Worm (Caenorhabditis elegans) whole organism, L3 larva: ENCODE results near the gene rei-1.

ENCODE experiments used
- R02D3.7 ChIP-seq: fragments of 150-350 bp; optimal IDR thresholded peaks from 2 replicates; lab custom pipeline; 2014; ENCODE audit warnings: missing biosample characterization, missing genetic modification characterization
- ZK546.5 ChIP-seq: sonication (generic microtip); optimal IDR thresholded peaks from 2 replicates; lab custom pipeline; 2017; ENCODE audit warnings: missing biosample characterization, missing genetic modification characterization
- aly-2 ChIP-seq: fragments of 150-350 bp; optimal IDR thresholded peaks from 2 replicates; lab custom pipeline; 2014; ENCODE audit warnings: missing biosample characterization, missing genetic modification characterization
- ama-1 ChIP-seq: fragments of 150-350 bp; optimal IDR thresholded peaks from 2 replicates; lab custom pipeline; 2018
- ceh-16 ChIP-seq: sonication (generic microtip); optimal IDR thresholded peaks from 2 replicates; lab custom pipeline; 2017; ENCODE audit warnings: missing biosample characterization, missing genetic modification characterization
- ceh-28 ChIP-seq: fragments of 150-350 bp; optimal IDR thresholded peaks from 2 replicates; lab custom pipeline; 2014; ENCODE audit warnings: missing biosample characterization, missing genetic modification reagents, missing genetic modification characterization
- ceh-82 ChIP-seq: fragments of 150-350 bp; optimal IDR thresholded peaks from 2 replicates; lab custom pipeline; 2014; ENCODE audit warnings: missing biosample characterization, missing genetic modification characterization
- ceh-9 ChIP-seq: sonication (generic microtip); optimal IDR thresholded peaks from 2 replicates; lab custom pipeline; 2018; ENCODE audit warnings: missing biosample characterization, missing genetic modification characterization
- daf-12 ChIP-seq: fragments of 150-350 bp; optimal IDR thresholded peaks from 2 replicates; lab custom pipeline; 2014; ENCODE audit warnings: missing biosample characterization, missing genetic modification reagents, missing genetic modification characterization
- egl-27 ChIP-seq: sonication (generic microtip); optimal IDR thresholded peaks from 4 replicates; lab custom pipeline; 2017; ENCODE audit warnings: missing biosample characterization, missing genetic modification reagents, missing genetic modification characterization
- egl-5 ChIP-seq: fragments of 150-350 bp; optimal IDR thresholded peaks from 2 replicates; lab custom pipeline; 2017; ENCODE audit warnings: missing biosample characterization, missing genetic modification reagents, missing genetic modification characterization, inconsistent platforms
- elt-2 ChIP-seq: sonication (generic microtip); optimal IDR thresholded peaks from 2 replicates; lab custom pipeline; 2016; ENCODE audit warnings: missing genetic modification reagents, mild to moderate bottlenecking, missing genetic modification characterization, missing compliant biosample characterization
- fkh-10 ChIP-seq: sonication (generic microtip); optimal IDR thresholded peaks from 2 replicates; lab custom pipeline; 2017; ENCODE audit warnings: missing biosample characterization, missing genetic modification reagents, missing genetic modification characterization
- fkh-2 ChIP-seq: fragments of 150-350 bp; optimal IDR thresholded peaks from 2 replicates; lab custom pipeline; 2014; ENCODE audit warnings: missing biosample characterization, missing genetic modification reagents, missing genetic modification characterization
- hmg-11 ChIP-seq: sonication (generic microtip); optimal IDR thresholded peaks from 2 replicates; lab custom pipeline; 2016; ENCODE audit warnings: missing genetic modification characterization, missing compliant biosample characterization
- jun-1 ChIP-seq: fragments of 150-350 bp; optimal IDR thresholded peaks from 2 replicates; lab custom pipeline; 2014; ENCODE audit warnings: missing biosample characterization, missing genetic modification reagents, missing genetic modification characterization
- lin-15B ChIP-seq: fragments of 150-350 bp; optimal IDR thresholded peaks from 2 replicates; lab custom pipeline; 2014; ENCODE audit warnings: missing biosample characterization, missing genetic modification characterization
- lin-39 ChIP-seq: fragments of 150-350 bp; optimal IDR thresholded peaks from 2 replicates; lab custom pipeline; 2018; ENCODE audit warnings: missing biosample characterization, missing genetic modification reagents, missing genetic modification characterization
- lsy-12 ChIP-seq: sonication (generic microtip); optimal IDR thresholded peaks from 2 replicates; lab custom pipeline; 2016; ENCODE audit warnings: mild to moderate bottlenecking, missing genetic modification characterization, missing compliant biosample characterization
- mml-1 ChIP-seq: fragments of 150-350 bp; sonication (generic microtip); optimal IDR thresholded peaks from 3 replicates; lab custom pipeline; 2014; ENCODE audit warnings: missing biosample characterization, missing genetic modification characterization
- nfya-1 ChIP-seq: sonication (generic microtip); optimal IDR thresholded peaks from 2 replicates; lab custom pipeline; 2017; ENCODE audit warnings: missing genetic modification characterization, mild to moderate bottlenecking, missing compliant biosample characterization, antibody characterized with exemption, moderate library complexity; ENCODE audit not compliant: insufficient read depth
- nhr-12 ChIP-seq: fragments of 150-350 bp; optimal IDR thresholded peaks from 2 replicates; lab custom pipeline; 2014; ENCODE audit warnings: missing biosample characterization, missing genetic modification characterization
- nhr-23 ChIP-seq: fragments of 150-350 bp; optimal IDR thresholded peaks from 2 replicates; lab custom pipeline; 2014; ENCODE audit warnings: missing biosample characterization, missing genetic modification reagents, missing genetic modification characterization
- nhr-237 ChIP-seq: fragments of 150-350 bp; optimal IDR thresholded peaks from 2 replicates; lab custom pipeline; 2014; ENCODE audit warnings: missing biosample characterization, missing genetic modification characterization
- nhr-25 ChIP-seq: sonication (generic microtip); optimal IDR thresholded peaks from 2 replicates; lab custom pipeline; 2017; ENCODE audit warnings: missing biosample characterization, missing genetic modification characterization
- nhr-28 ChIP-seq: fragments of 150-350 bp; optimal IDR thresholded peaks from 2 replicates; lab custom pipeline; 2014; ENCODE audit warnings: missing biosample characterization, missing genetic modification characterization
- nhr-43 ChIP-seq: sonication (generic microtip); optimal IDR thresholded peaks from 2 replicates; lab custom pipeline; 2016; ENCODE audit warnings: mild to moderate bottlenecking, missing genetic modification characterization, missing compliant biosample characterization; ENCODE audit not compliant: poor library complexity, severe bottlenecking
- nhr-67 ChIP-seq: fragments of 150-350 bp; optimal IDR thresholded peaks from 2 replicates; lab custom pipeline; 2014; ENCODE audit warnings: missing biosample characterization, missing genetic modification characterization
- nhr-76 ChIP-seq: fragments of 150-350 bp; sonication (generic microtip); optimal IDR thresholded peaks from 5 replicates; lab custom pipeline; 2014; ENCODE audit warnings: missing biosample characterization, missing genetic modification characterization
- nhr-77 ChIP-seq: fragments of 150-350 bp; optimal IDR thresholded peaks from 2 replicates; lab custom pipeline; 2014; ENCODE audit warnings: missing biosample characterization, missing genetic modification characterization
- pha-4 ChIP-seq: fragments of 150-350 bp; optimal IDR thresholded peaks from 2 replicates; lab custom pipeline; 2014; ENCODE audit warnings: missing biosample characterization, missing genetic modification reagents, missing genetic modification characterization
- sea-2 ChIP-seq: fragments of 150-350 bp; sonication (generic microtip); optimal IDR thresholded peaks from 4 replicates; lab custom pipeline; 2014; ENCODE audit warnings: missing biosample characterization, missing genetic modification reagents, missing genetic modification characterization
- skn-1 ChIP-seq: fragments of 150-350 bp; optimal IDR thresholded peaks from 2 replicates; lab custom pipeline; 2014; ENCODE audit warnings: missing biosample characterization, missing genetic modification characterization
- snpc-4 ChIP-seq: fragments of 150-350 bp; optimal IDR thresholded peaks from 2 replicates; lab custom pipeline; 2014; ENCODE audit warnings: missing biosample characterization, missing genetic modification characterization
- unc-39 ChIP-seq: sonication (generic microtip); optimal IDR thresholded peaks from 4 replicates; lab custom pipeline; 2017; ENCODE audit warnings: missing biosample characterization, missing genetic modification characterization
- unc-62 ChIP-seq: fragments of 150-350 bp; sonication (generic microtip); optimal IDR thresholded peaks from 4 replicates; lab custom pipeline; 2014; ENCODE audit warnings: missing biosample characterization, missing genetic modification reagents, missing genetic modification characterization
- zag-1 ChIP-seq: fragments of 150-350 bp; optimal IDR thresholded peaks from 2 replicates; lab custom pipeline; 2014; ENCODE audit warnings: missing biosample characterization, missing genetic modification characterization
- ztf-4 ChIP-seq: fragments of 150-350 bp; optimal IDR thresholded peaks from 2 replicates; lab custom pipeline; 2014; ENCODE audit warnings: missing biosample characterization, missing genetic modification characterization

rei-1 gene

DNA sequence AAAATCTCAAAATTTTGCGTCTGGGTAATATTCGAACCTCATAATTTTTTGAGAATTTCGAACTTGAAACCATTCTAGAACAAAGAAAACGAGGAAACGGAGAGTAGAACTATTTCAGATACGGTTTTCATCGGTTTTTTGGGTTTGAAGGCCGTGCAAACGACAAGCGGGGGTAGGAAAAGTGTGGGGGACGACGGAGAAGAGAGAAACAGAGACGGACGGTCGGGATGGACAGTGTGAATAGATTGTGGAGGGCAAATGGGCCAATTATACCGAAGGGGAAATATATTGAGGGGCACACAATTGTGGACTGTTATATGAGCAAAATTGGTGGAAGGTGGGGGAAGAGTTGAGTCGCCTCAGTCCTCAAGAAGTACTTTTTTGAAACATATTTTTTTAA, 761 bp upstream of the rei-1 start:
- no peak for TF ChIP-seq ceh-82 (tag; lab: Kevin White, UChicago)
- no peak for TF ChIP-seq jun-1 (tag; lab: Kevin White, UChicago)
- peak; percentile 66 for TF ChIP-seq nhr-25 (tag; lab: Kevin White, UChicago)
- no peak for TF ChIP-seq nhr-237
- TF ChIP-seq lin-15B (tag; lab: Kevin White, UChicago) = no peak
- TF ChIP-seq nhr-77 (tag; lab: Kevin White, UChicago) = no peak
- TF ChIP-seq ama-1 (lab: Kevin White, UChicago) = no peak
- TF ChIP-seq pha-4 = no peak
- TF ChIP-seq fkh-10 (GFP tag; lab: Kevin White, UChicago) = no peak
- no peak for TF ChIP-seq R02D3.7 (tag; lab: Kevin White, UChicago)
- peak; percentile 24 for TF ChIP-seq nhr-23 (tag; lab: Kevin White, UChicago)

DNA sequence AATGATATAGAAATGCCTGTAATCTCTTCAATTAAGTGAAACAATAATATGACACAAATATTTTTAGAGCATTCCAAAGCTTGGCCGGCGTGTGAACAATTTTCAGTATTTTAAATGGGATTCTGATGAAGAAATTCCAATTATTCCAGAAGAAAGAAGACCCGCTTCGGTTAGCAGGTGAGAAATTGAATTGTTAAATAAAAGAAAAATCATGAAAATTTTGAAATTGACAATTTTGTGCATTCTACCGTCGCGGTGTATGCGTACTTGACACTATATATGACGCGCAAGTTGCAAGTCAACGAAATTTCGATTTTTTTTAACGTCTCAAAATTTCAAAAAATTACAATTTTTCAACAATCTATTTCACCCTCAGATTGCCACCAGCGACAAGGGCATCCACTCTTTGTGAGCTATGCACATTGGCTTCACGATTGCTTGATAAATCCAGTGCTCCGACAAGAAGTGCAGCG, 1.6 kb downstream of the rei-1 start:
- TF ChIP-seq unc-39 (tag; lab: Kevin White, UChicago) = no peak
- TF ChIP-seq nhr-43 = peak; percentile 48
- peak; percentile 57 for TF ChIP-seq nhr-23 (tag; lab: Kevin White, UChicago)
- TF ChIP-seq ama-1 (lab: Kevin White, UChicago) = peak; percentile 42
- peak; percentile 10 for TF ChIP-seq lsy-12 (tag; lab: Kevin White, UChicago)
- TF ChIP-seq nhr-76 (tag; lab: Kevin White, UChicago) = no peak
- no peak for TF ChIP-seq skn-1

DNA sequence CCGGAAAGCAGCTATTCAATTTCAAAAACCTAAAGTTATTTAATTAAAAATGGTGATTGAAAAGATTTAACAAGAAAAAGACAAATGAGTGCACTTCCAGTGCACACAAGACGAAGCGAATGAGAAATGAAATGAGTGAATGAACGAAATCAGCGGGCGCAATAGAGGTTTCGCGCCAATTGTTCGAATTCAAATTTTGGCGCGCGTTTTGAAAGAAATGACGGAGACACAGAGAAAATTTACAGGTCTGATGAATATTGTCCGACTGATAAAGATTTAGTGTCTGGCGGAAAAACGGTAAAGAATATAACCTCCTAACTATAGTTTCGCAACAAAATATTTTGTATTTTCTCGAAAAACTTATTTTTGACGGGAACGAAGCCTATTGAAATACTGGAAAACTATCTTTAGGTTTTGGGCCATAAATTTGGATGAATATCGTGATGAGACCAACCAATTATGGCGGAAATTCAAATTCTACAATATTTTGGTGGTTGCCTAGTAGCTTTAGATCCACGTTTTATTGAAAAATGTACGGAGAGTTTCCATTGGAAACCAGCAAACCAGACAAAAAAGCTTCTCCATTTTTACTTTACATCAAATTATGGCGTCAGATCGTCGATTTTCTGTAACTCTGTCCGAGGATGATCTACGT, 2.4 kb downstream of the rei-1 start, which contains the start of gene C03C10.7:
Gene C03C10.7, plus strand, starts transcription at position 605 of the 655 bp plus-strand sequence.
- TF ChIP-seq ceh-82 (tag; lab: Kevin White, UChicago) (no peak), ZK546.5 (no peak), lin-15B (tag; lab: Kevin White, UChicago) (no peak), pha-4 (no peak), ceh-28 (tag; lab: Kevin White, UChicago) (no peak), daf-12 (tag; lab: Kevin White, UChicago) (no peak), fkh-2 (tag; lab: Kevin White, UChicago) (no peak), hmg-11 (tag; lab: Kevin White, UChicago) (no peak), ceh-16 (tag; lab: Kevin White, UChicago) (no peak), nhr-67 (tag; lab: Kevin White, UChicago) (no peak), zag-1 (tag; lab: Kevin White, UChicago) (no peak), nhr-12 (tag; lab: Kevin White, UChicago) (no peak), egl-5 (tag; lab: Kevin White, UChicago) (no peak), nhr-23 (tag; lab: Kevin White, UChicago) (no peak)

DNA sequence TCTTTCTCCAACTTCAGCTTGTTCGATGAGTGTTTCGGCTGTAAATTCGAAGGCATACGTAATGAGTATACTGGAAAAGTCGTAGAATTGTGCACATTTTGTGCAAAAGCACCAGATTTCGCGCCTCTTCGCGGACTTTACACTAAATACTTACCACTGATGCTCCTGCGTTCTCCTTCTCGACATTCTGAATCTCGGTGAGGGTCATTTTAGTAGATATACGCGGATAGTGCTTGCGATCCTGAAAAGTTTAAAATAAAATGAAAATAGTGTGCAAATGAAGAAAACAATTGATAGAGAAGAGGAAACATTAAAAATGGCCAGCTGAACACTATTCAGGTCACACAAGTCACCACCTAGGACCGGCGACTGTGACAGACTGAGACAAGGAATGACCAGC, 3.3 kb downstream of the rei-1 start, which contains the start of gene rnr-2:
Gene rnr-2, minus strand, starts transcription at position 241 of the 400 bp plus-strand sequence.
- TF ChIP-seq unc-39 (tag; lab: Kevin White, UChicago) (no peak), ceh-9 (tag; lab: Kevin White, UChicago) (no peak), nfya-1 (tag; lab: Kevin White, UChicago) (peak; percentile 12), lin-15B (tag; lab: Kevin White, UChicago) (no peak), ztf-4 (tag; lab: Kevin White, UChicago) (no peak), sea-2 (GFP tag; lab: Kevin White, UChicago) (no peak), lin-39 (peak; percentile 26)

DNA sequence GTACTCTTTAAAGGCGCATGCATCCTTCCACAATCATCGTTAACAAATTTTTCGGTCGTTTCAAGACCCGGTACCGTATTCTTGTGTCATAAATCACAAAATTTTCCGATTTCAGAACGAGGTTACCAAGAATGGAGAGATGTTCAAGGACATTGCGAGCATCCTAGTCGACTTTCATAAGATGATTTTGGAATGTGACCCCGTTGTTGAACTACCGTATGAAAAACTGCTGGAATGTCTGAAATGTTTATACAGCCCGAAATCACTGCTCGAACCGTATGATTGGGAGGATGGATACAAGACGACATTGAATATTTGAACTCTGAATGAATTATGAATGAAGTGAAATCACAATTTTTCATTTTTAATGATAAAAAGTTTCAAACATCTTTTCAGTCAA, 5.0 kb downstream of the rei-1 start:
- TF ChIP-seq unc-62 (no peak), snpc-4 (no peak), nhr-28 (tag; lab: Kevin White, UChicago) (no peak), nhr-67 (tag; lab: Kevin White, UChicago) (no peak), zag-1 (tag; lab: Kevin White, UChicago) (no peak), fkh-10 (GFP tag; lab: Kevin White, UChicago) (no peak), ZK546.5 (no peak), jun-1 (tag; lab: Kevin White, UChicago) (no peak), nhr-12 (tag; lab: Kevin White, UChicago) (no peak), elt-2 (tag; lab: Kevin White, UChicago) (no peak), egl-27 (no peak), mml-1 (no peak), nfya-1 (tag; lab: Kevin White, UChicago) (no peak), aly-2 (no peak)
